Worm (Caenorhabditis elegans) whole organism, late embryonic: Measurements from ENCODE around the gene ctg-2.

Experiments
- C08G9.2 ChIP-seq: sonication (generic microtip); optimal IDR thresholded peaks from 2 replicates; lab custom pipeline; 2016; ENCODE audit warnings: mild to moderate bottlenecking, missing genetic modification characterization, moderate library complexity, missing compliant biosample characterization
- ahr-1 ChIP-seq: sonication (generic microtip); optimal IDR thresholded peaks from 2 replicates; lab custom pipeline; 2016; ENCODE audit warnings: missing genetic modification characterization, missing compliant biosample characterization
- ama-1 ChIP-seq: fragments of 150-350 bp; optimal IDR thresholded peaks from 2 replicates; lab custom pipeline; 2014
- ceh-14 ChIP-seq: sonication (generic microtip); optimal IDR thresholded peaks from 2 replicates; lab custom pipeline; 2016; ENCODE audit warnings: missing genotype, missing genetic modification characterization, missing compliant biosample characterization
- ceh-30 ChIP-seq: fragments of 150-350 bp; optimal IDR thresholded peaks from 2 replicates; lab custom pipeline; 2014; ENCODE audit warnings: missing biosample characterization, missing genetic modification characterization
- ceh-31 ChIP-seq: sonication (generic microtip); optimal IDR thresholded peaks from 2 replicates; lab custom pipeline; 2016; ENCODE audit warnings: missing genetic modification characterization, missing compliant biosample characterization
- ceh-34 ChIP-seq: sonication (generic microtip); optimal IDR thresholded peaks from 2 replicates; lab custom pipeline; 2016; ENCODE audit warnings: mild to moderate bottlenecking, missing genetic modification characterization, missing compliant biosample characterization
- che-1 ChIP-seq: sonication (generic microtip); optimal IDR thresholded peaks from 2 replicates; lab custom pipeline; 2016; ENCODE audit warnings: mild to moderate bottlenecking, missing genetic modification characterization, missing compliant biosample characterization
- dve-1 ChIP-seq: sonication (generic microtip); optimal IDR thresholded peaks from 2 replicates; lab custom pipeline; 2017; ENCODE audit warnings: antibody characterized with exemption, mild to moderate bottlenecking, missing genetic modification characterization, missing compliant biosample characterization
- elt-2 ChIP-seq: sonication (generic microtip); optimal IDR thresholded peaks from 2 replicates; lab custom pipeline; 2016; ENCODE audit warnings: missing genetic modification reagents, missing genetic modification characterization, missing compliant biosample characterization
- eyg-1 ChIP-seq: sonication (generic microtip); optimal IDR thresholded peaks from 2 replicates; lab custom pipeline; 2016; ENCODE audit warnings: missing genotype, missing genetic modification characterization, missing compliant biosample characterization
- fkh-6 ChIP-seq: sonication (generic microtip); optimal IDR thresholded peaks from 2 replicates; lab custom pipeline; 2016; ENCODE audit warnings: missing genetic modification characterization, missing compliant biosample characterization
- gmeb-2 ChIP-seq: sonication (generic microtip); optimal IDR thresholded peaks from 2 replicates; lab custom pipeline; 2016; ENCODE audit warnings: missing genetic modification characterization, inconsistent platforms, missing compliant biosample characterization
- hlh-13 ChIP-seq: fragments of 200-800 bp; sonication (Bioruptor generic); optimal IDR thresholded peaks from 2 replicates; lab custom pipeline; 2018; ENCODE audit warnings: mild to moderate bottlenecking, missing genetic modification characterization, missing compliant biosample characterization
- hlh-15 ChIP-seq: sonication (generic microtip); optimal IDR thresholded peaks from 2 replicates; lab custom pipeline; 2016; ENCODE audit warnings: missing genetic modification characterization, missing compliant biosample characterization
- hlh-30 ChIP-seq: sonication (generic microtip); optimal IDR thresholded peaks from 2 replicates; lab custom pipeline; 2017; ENCODE audit warnings: antibody characterized with exemption, missing genetic modification characterization, missing compliant biosample characterization; ENCODE audit not compliant: insufficient read depth
- hlh-8 ChIP-seq: sonication (generic microtip); optimal IDR thresholded peaks from 2 replicates; lab custom pipeline; 2016; ENCODE audit warnings: missing genotype, missing genetic modification characterization, missing compliant biosample characterization
- lin-11 ChIP-seq: fragments of 200-800 bp; sonication (Bioruptor generic); optimal IDR thresholded peaks from 2 replicates; lab custom pipeline; 2018; ENCODE audit warnings: mild to moderate bottlenecking, missing genetic modification characterization, missing compliant biosample characterization
- mec-3 ChIP-seq: sonication (generic microtip); optimal IDR thresholded peaks from 2 replicates; lab custom pipeline; 2016; ENCODE audit warnings: borderline replicate concordance, missing genetic modification characterization, missing compliant biosample characterization
- nfya-1 ChIP-seq: sonication (generic microtip); optimal IDR thresholded peaks from 2 replicates; lab custom pipeline; 2017; ENCODE audit warnings: missing genetic modification characterization, mild to moderate bottlenecking, missing compliant biosample characterization, antibody characterized with exemption, moderate library complexity
- nhr-11 ChIP-seq: fragments of 150-350 bp; optimal IDR thresholded peaks from 2 replicates; lab custom pipeline; 2014; ENCODE audit warnings: missing biosample characterization, missing genetic modification characterization
- pag-3 ChIP-seq: sonication (generic microtip); optimal IDR thresholded peaks from 2 replicates; lab custom pipeline; 2016; ENCODE audit warnings: missing compliant biosample characterization, missing genetic modification characterization, borderline replicate concordance
- pax-1 ChIP-seq: fragments of 150-350 bp; optimal IDR thresholded peaks from 2 replicates; lab custom pipeline; 2014; ENCODE audit warnings: missing biosample characterization, missing genetic modification characterization
- pha-4 ChIP-seq: fragments of 150-350 bp; optimal IDR thresholded peaks from 2 replicates; lab custom pipeline; 2018; ENCODE audit warnings: missing biosample characterization, missing genetic modification reagents, missing genetic modification characterization
- ref-2 ChIP-seq: sonication (generic microtip); optimal IDR thresholded peaks from 2 replicates; lab custom pipeline; 2016; ENCODE audit warnings: missing genetic modification characterization, missing compliant biosample characterization
- rnt-1 ChIP-seq: sonication (generic microtip); optimal IDR thresholded peaks from 2 replicates; lab custom pipeline; 2016; ENCODE audit warnings: missing genetic modification characterization, missing compliant biosample characterization
- sox-4 ChIP-seq: sonication (generic microtip); optimal IDR thresholded peaks from 2 replicates; lab custom pipeline; 2017; ENCODE audit warnings: mild to moderate bottlenecking, missing genetic modification characterization, inconsistent platforms, missing compliant biosample characterization
- tbx-7 ChIP-seq: sonication (generic microtip); optimal IDR thresholded peaks from 2 replicates; lab custom pipeline; 2016; ENCODE audit warnings: missing genotype, missing genetic modification characterization, missing compliant biosample characterization
- unc-42 ChIP-seq: sonication (generic microtip); optimal IDR thresholded peaks from 2 replicates; lab custom pipeline; 2016; ENCODE audit warnings: missing genotype, missing genetic modification characterization, missing compliant biosample characterization
- unc-55 ChIP-seq: sonication (generic microtip); optimal IDR thresholded peaks from 2 replicates; lab custom pipeline; 2017; ENCODE audit warnings: missing biosample characterization, missing genetic modification reagents, missing genetic modification characterization

The ctg-2 gene

ce11 chrII:8481033-8481708 is 33.7 kb upstream of the ctg-2 start:
- TF ChIP-seq rnt-1 (tag; lab: Kevin White, UChicago), result peak; percentile 11
- TF ChIP-seq pag-3 (tag; lab: Kevin White, UChicago), result no peak
- TF ChIP-seq unc-55 (GFP tag; lab: Kevin White, UChicago), result peak; percentile 30
- TF ChIP-seq pax-1, result peak; percentile 74
- TF ChIP-seq lin-11 (tag; lab: Kevin White, UChicago), result no peak
- peak; percentile 21 for TF ChIP-seq elt-2 (tag; lab: Kevin White, UChicago)

DNA sequence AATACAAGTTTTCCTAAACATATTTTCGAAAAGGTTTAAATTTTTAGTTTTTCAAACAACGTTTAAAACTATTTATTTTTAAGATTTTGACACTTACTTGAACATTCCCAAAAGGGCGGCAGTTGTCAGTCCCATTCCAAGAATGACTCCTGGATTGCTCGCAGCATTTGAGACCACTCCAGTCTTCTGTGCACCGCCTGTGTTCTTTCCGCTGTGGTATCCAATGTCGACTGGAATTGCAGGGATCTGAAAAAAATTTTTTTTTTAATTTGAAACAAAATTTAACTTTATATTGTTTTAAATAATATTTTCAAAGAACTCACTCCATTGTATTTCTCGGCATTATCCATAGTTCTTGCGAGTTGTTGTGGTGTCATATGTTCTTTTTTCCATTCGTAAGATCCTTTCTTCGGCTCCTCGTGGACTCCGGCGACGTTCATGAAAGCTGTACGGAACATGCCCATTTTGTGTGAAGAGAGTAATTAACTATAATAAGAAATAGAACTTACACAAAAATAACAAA is 33.1 kb upstream of the ctg-2 start, which contains the start of gene M05D6.5:
TSS of gene M05D6.5 (minus strand) at position 473 of the 523 bp plus-strand sequence.
- TF ChIP-seq hlh-30 (tag; lab: Kevin White, UChicago) (no peak), sox-4 (tag; lab: Kevin White, UChicago) (no peak)

DNA sequence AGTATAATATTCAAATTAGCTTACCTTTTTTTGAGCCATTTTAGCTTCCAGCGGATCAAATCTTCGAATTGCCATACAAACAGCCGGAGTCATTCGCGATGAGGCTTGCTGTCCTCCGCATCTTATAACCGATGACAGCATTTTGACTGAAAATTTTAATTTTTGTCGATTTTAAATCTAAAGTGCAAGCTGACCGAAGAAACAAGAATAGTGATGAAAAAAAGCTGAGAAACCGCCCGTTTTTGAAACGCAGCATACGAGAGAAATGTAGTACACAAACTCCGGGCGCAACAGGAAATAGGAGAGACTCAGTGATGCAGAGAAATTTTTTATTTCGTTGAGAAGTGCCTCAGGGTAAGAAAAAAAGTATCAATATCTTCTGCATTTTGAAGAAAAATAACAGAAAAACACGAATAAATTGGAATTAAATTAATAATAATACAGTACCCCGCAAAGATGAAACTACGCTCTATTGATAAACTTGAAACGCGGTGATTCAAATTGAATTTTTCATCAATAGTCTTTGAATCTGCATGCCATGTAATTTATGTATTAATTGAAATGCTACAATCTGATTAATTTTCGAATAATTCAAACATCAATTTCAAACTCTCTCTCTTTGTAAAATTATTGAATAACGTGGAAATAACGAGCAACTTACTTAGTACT is 31.6 kb upstream of the ctg-2 start:
- TF ChIP-seq hlh-15 (tag; lab: Kevin White, UChicago) (no peak), ceh-14 (tag; lab: Kevin White, UChicago) (no peak), ceh-31 (no peak), pha-4 (tag; lab: Kevin White, UChicago) (no peak), ref-2 (tag; lab: Kevin White, UChicago) (no peak), unc-42 (tag; lab: Kevin White, UChicago) (peak; percentile 31), dve-1 (tag; lab: Kevin White, UChicago) (peak; percentile 4), nhr-11 (tag; lab: Kevin White, UChicago) (no peak), eyg-1 (tag; lab: Kevin White, UChicago) (no peak), nfya-1 (tag; lab: Kevin White, UChicago) (peak; percentile 0), ceh-34 (tag; lab: Kevin White, UChicago) (no peak), tbx-7 (tag; lab: Kevin White, UChicago) (no peak)

ce11 chrII:8483793-8484186 is 31.1 kb upstream of the ctg-2 start, which contains the start of gene taap-1:
Gene taap-1, minus strand, starts transcription at chrII:8483871.
- no peak for TF ChIP-seq C08G9.2 (tag; lab: Kevin White, UChicago)
- no peak for TF ChIP-seq lin-11 (tag; lab: Kevin White, UChicago)
- TF ChIP-seq unc-55 (GFP tag; lab: Kevin White, UChicago), result peak; percentile 11
- TF ChIP-seq ceh-30 (tag; lab: Kevin White, UChicago), result no peak

ce11 chrII:8484546-8484945 is 30.3 kb upstream of the ctg-2 start:
- TF ChIP-seq ahr-1 (tag; lab: Kevin White, UChicago) (no peak), che-1 (tag; lab: Kevin White, UChicago) (no peak), gmeb-2 (tag; lab: Kevin White, UChicago) (no peak), dve-1 (tag; lab: Kevin White, UChicago) (peak; percentile 38), ceh-31 (no peak), elt-2 (tag; lab: Kevin White, UChicago) (peak; percentile 40), C08G9.2 (tag; lab: Kevin White, UChicago) (no peak), fkh-6 (tag; lab: Kevin White, UChicago) (no peak), ama-1 (lab: Kevin White, UChicago) (no peak), unc-55 (GFP tag; lab: Kevin White, UChicago) (no peak), hlh-8 (no peak), hlh-30 (tag; lab: Kevin White, UChicago) (no peak)

DNA sequence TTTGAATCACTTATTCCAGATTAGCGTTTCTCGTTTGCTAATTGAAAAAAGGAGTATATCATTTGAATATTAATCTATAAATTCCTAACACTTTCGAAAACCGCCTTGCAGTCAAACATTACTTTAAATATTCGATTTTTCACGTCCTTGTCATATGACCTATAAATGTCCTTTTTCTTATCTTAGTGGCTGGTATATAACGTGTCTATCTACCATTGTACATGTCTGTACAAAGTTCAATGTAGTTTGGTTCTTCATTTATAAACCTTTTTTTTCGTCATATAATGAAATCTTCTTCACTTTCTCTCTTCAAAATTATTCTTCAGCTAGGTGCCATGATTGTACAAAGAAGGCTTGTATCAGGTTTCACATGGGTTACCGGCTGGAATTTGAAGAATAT is 29.3 kb upstream of the ctg-2 start, which contains the start of gene gbh-2:
TSS of gene gbh-2 (plus strand) at position 277 of the 400 bp plus-strand sequence.
- TF ChIP-seq mec-3, result no peak
- peak; percentile 36 for TF ChIP-seq elt-2 (tag; lab: Kevin White, UChicago)
- TF ChIP-seq hlh-13, result no peak
- no peak for TF ChIP-seq nfya-1 (tag; lab: Kevin White, UChicago)
